Worm (Caenorhabditis elegans) whole organism, L4 larva: Measurements from ENCODE around the gene irld-63.

Experiments
- F10B5.3 ChIP-seq: sonication (generic microtip); optimal IDR thresholded peaks from 2 replicates; lab custom pipeline; 2016; ENCODE audit warnings: mild to moderate bottlenecking, missing genetic modification characterization, missing compliant biosample characterization
- F37D6.2 ChIP-seq: sonication (generic microtip); optimal IDR thresholded peaks from 2 replicates; lab custom pipeline; 2016; ENCODE audit warnings: mild to moderate bottlenecking, missing genetic modification characterization, missing compliant biosample characterization
- F49E8.2 ChIP-seq: sonication (generic microtip); optimal IDR thresholded peaks from 2 replicates; lab custom pipeline; 2016; ENCODE audit warnings: missing compliant biosample characterization, mild to moderate bottlenecking, missing genetic modification characterization, borderline replicate concordance
- T26A8.4 ChIP-seq: fragments of 200-800 bp; sonication (Bioruptor generic); IDR thresholded peaks from 2 replicates; pipeline ENCODE4 v1.3.6; 2022; ENCODE audit warnings: missing genetic modification characterization, missing compliant biosample characterization
- Y5F2A.4 ChIP-seq: fragments of 200-800 bp; sonication (Bioruptor generic); optimal IDR thresholded peaks from 2 replicates; lab custom pipeline; 2018; ENCODE audit warnings: mild to moderate bottlenecking, missing genetic modification characterization, missing compliant biosample characterization
- aha-1 ChIP-seq: fragments of 150-350 bp; peaks from one replicate; lab custom pipeline; 2014; ENCODE audit warnings: missing biosample characterization, missing genetic modification characterization
- ama-1 ChIP-seq: fragments of 150-350 bp; optimal IDR thresholded peaks from 2 replicates; lab custom pipeline; 2014; ENCODE audit warnings: inconsistent platforms, mixed read lengths
- arid-1 ChIP-seq: fragments of 200-800 bp; sonication (Bioruptor generic); conservative IDR thresholded peaks from 2 replicates; pipeline ENCODE4 v1.3.6; 2022; ENCODE audit warnings: missing genetic modification reagents, missing genetic modification characterization, missing compliant biosample characterization
- ceh-20 ChIP-seq: fragments of 200-800 bp; sonication (Bioruptor generic); IDR thresholded peaks from 2 replicates; pipeline ENCODE4 v1.3.6; 2022; ENCODE audit warnings: missing genetic modification reagents, missing genetic modification characterization, missing compliant biosample characterization
- daf-12 ChIP-seq: fragments of 150-350 bp; optimal IDR thresholded peaks from 2 replicates; lab custom pipeline; 2014; ENCODE audit warnings: missing biosample characterization, missing genetic modification reagents, missing genetic modification characterization
- daf-16 ChIP-seq, 3 experiments: sonication (generic microtip); optimal IDR thresholded peaks; 2 replicates each; lab custom pipeline; 2016 to 2017; ENCODE audit warnings: missing genetic modification characterization in 3 of 3, missing genetic modification reagents in 3 of 3, mild to moderate bottlenecking in 2 of 3, missing compliant biosample characterization in 2 of 3, missing biosample characterization in 1 of 3, moderate library complexity in 1 of 3
- dmd-6 ChIP-seq: fragments of 200-800 bp; sonication (Bioruptor generic); IDR thresholded peaks from 2 replicates; pipeline ENCODE4 v1.3.6; 2022; ENCODE audit warnings: missing genetic modification reagents, missing genetic modification characterization, missing compliant biosample characterization
- dpl-1 ChIP-seq: fragments of 150-350 bp; optimal IDR thresholded peaks from 2 replicates; lab custom pipeline; 2014; ENCODE audit warnings: missing biosample characterization, missing genetic modification reagents, missing genetic modification characterization
- duxl-1 ChIP-seq: sonication (generic microtip); optimal IDR thresholded peaks from 2 replicates; lab custom pipeline; 2016; ENCODE audit warnings: mild to moderate bottlenecking, missing genetic modification characterization, moderate library complexity, missing compliant biosample characterization; ENCODE audit not compliant: poor library complexity
- dve-1 ChIP-seq: sonication (generic microtip); optimal IDR thresholded peaks from 2 replicates; lab custom pipeline; 2017; ENCODE audit warnings: antibody characterized with exemption, mild to moderate bottlenecking, missing genetic modification characterization, missing compliant biosample characterization; ENCODE audit not compliant: insufficient read depth
- egl-43 ChIP-seq: fragments of 200-800 bp; sonication (Bioruptor generic); IDR thresholded peaks from 2 replicates; pipeline ENCODE4 v1.3.6; 2022; ENCODE audit warnings: missing genetic modification reagents, missing genetic modification characterization, missing compliant biosample characterization
- hlh-11 ChIP-seq: fragments of 200-800 bp; sonication (Bioruptor generic); optimal IDR thresholded peaks from 2 replicates; lab custom pipeline; 2018; ENCODE audit warnings: mild to moderate bottlenecking, missing genetic modification characterization, missing compliant biosample characterization
- hlh-30 ChIP-seq: sonication (generic microtip); optimal IDR thresholded peaks from 2 replicates; lab custom pipeline; 2017; ENCODE audit warnings: antibody characterized with exemption, mild to moderate bottlenecking, missing genetic modification characterization, missing compliant biosample characterization; ENCODE audit not compliant: insufficient read depth
- hmg-1.1 ChIP-seq: fragments of 200-800 bp; sonication (Bioruptor generic); IDR thresholded peaks from 2 replicates; pipeline ENCODE4 v1.3.6; 2022; ENCODE audit warnings: missing genetic modification reagents, missing genetic modification characterization, missing compliant biosample characterization
- lin-1 ChIP-seq: fragments of 200-800 bp; sonication (Bioruptor generic); IDR thresholded peaks from 2 replicates; pipeline ENCODE4 v1.3.6; 2022; ENCODE audit warnings: missing genetic modification reagents, missing genetic modification characterization, missing compliant biosample characterization
- lin-13 ChIP-seq: fragments of 150-350 bp; optimal IDR thresholded peaks from 2 replicates; lab custom pipeline; 2014; ENCODE audit warnings: missing biosample characterization, missing genetic modification reagents, missing genetic modification characterization
- lin-29 ChIP-seq: fragments of 200-800 bp; sonication (Bioruptor generic); IDR thresholded peaks from 2 replicates; pipeline ENCODE4 v1.3.6; 2022; ENCODE audit warnings: missing genetic modification reagents, missing genetic modification characterization, missing compliant biosample characterization
- lin-38 ChIP-seq: fragments of 200-800 bp; sonication (Bioruptor generic); IDR thresholded peaks from 2 replicates; pipeline ENCODE4 v1.3.6; 2022; ENCODE audit warnings: missing genetic modification reagents, missing genetic modification characterization, missing compliant biosample characterization
- lir-3 ChIP-seq: sonication (generic microtip); optimal IDR thresholded peaks from 2 replicates; lab custom pipeline; 2016; ENCODE audit warnings: mild to moderate bottlenecking, missing genetic modification characterization, missing compliant biosample characterization
- lsy-2 ChIP-seq, 2 experiments: fragments of 150-350 bp in 1 of 2; sonication (generic microtip) in 1 of 2; optimal IDR thresholded peaks; 2 replicates each; lab custom pipeline; 2014 to 2017; ENCODE audit warnings: missing biosample characterization in 2 of 2, missing genetic modification characterization in 2 of 2
- madf-9 ChIP-seq: fragments of 200-800 bp; sonication (Bioruptor generic); conservative IDR thresholded peaks from 2 replicates; pipeline ENCODE4 v1.3.6; 2022; ENCODE audit warnings: missing genetic modification reagents, missing genetic modification characterization, missing compliant biosample characterization
- mdl-1 ChIP-seq, 2 experiments: fragments of 150-350 bp in 1 of 2; sonication (generic microtip) in 1 of 2; optimal IDR thresholded peaks; 2 replicates each; lab custom pipeline; 2014 to 2017; ENCODE audit warnings: missing biosample characterization in 2 of 2, missing genetic modification characterization in 2 of 2
- mdt-29 ChIP-seq: fragments of 200-800 bp; sonication (Bioruptor generic); IDR thresholded peaks from 2 replicates; pipeline ENCODE4 v1.3.6; 2022; ENCODE audit warnings: missing genetic modification reagents, missing genetic modification characterization, missing compliant biosample characterization
- mep-1 ChIP-seq: fragments of 150-350 bp; sonication (generic microtip); optimal IDR thresholded peaks from 3 replicates; lab custom pipeline; 2014; ENCODE audit warnings: missing biosample characterization, missing genetic modification characterization
- mes-2 ChIP-seq: sonication (generic microtip); optimal IDR thresholded peaks from 2 replicates; lab custom pipeline; 2016; ENCODE audit warnings: missing genotype, mild to moderate bottlenecking, missing genetic modification characterization, missing compliant biosample characterization; ENCODE audit not compliant: poor library complexity, severe bottlenecking
- nhr-102 ChIP-seq: sonication (generic microtip); optimal IDR thresholded peaks from 2 replicates; lab custom pipeline; 2016; ENCODE audit warnings: mild to moderate bottlenecking, missing genetic modification characterization, moderate library complexity, missing compliant biosample characterization
- nhr-28 ChIP-seq: fragments of 150-350 bp; optimal IDR thresholded peaks from 2 replicates; lab custom pipeline; 2014; ENCODE audit warnings: missing biosample characterization, missing genetic modification characterization
- nhr-48 ChIP-seq: sonication (generic microtip); optimal IDR thresholded peaks from 2 replicates; lab custom pipeline; 2016; ENCODE audit warnings: mild to moderate bottlenecking, missing genetic modification characterization, missing compliant biosample characterization
- pha-4 ChIP-seq, 2 experiments: fragments of 150-350 bp in 1 of 2; fragments of 200-800 bp in 1 of 2; sonication (Bioruptor generic) in 1 of 2; IDR thresholded peaks in 1 of 2; optimal IDR thresholded peaks in 1 of 2; 2 replicates each; pipeline versions ENCODE4 v1.3.6 to Lab custom; 2014 to 2022; ENCODE audit warnings: missing genetic modification characterization in 2 of 2, missing genetic modification reagents in 2 of 2, missing biosample characterization in 1 of 2, missing compliant biosample characterization in 1 of 2
- php-3 ChIP-seq: fragments of 200-800 bp; sonication (Bioruptor generic); IDR thresholded peaks from 2 replicates; pipeline ENCODE4 v1.3.6; 2022; ENCODE audit warnings: missing genetic modification reagents, missing genetic modification characterization, missing compliant biosample characterization
- pqm-1 ChIP-seq: sonication (generic microtip); optimal IDR thresholded peaks from 2 replicates; lab custom pipeline; 2017; ENCODE audit warnings: missing biosample characterization, missing genetic modification characterization
- saeg-2 ChIP-seq: fragments of 200-800 bp; sonication (Bioruptor generic); IDR thresholded peaks from 2 replicates; pipeline ENCODE4 v1.3.6; 2022; ENCODE audit warnings: missing genetic modification reagents, missing genetic modification characterization, missing compliant biosample characterization
- sdz-12 ChIP-seq: fragments of 200-800 bp; sonication (Bioruptor generic); optimal IDR thresholded peaks from 2 replicates; lab custom pipeline; 2018; ENCODE audit warnings: mild to moderate bottlenecking, missing genetic modification characterization, missing compliant biosample characterization
- set-16 ChIP-seq: fragments of 200-800 bp; sonication (Bioruptor generic); IDR thresholded peaks from 2 replicates; pipeline ENCODE4 v1.3.6; 2022; ENCODE audit warnings: missing genetic modification reagents, missing genetic modification characterization, missing compliant biosample characterization
- skn-1 ChIP-seq: fragments of 150-350 bp; optimal IDR thresholded peaks from 2 replicates; lab custom pipeline; 2014; ENCODE audit warnings: missing biosample characterization, missing genetic modification characterization
- snpc-1.2 ChIP-seq: fragments of 200-800 bp; sonication (Bioruptor generic); IDR thresholded peaks from 2 replicates; pipeline ENCODE4 v1.3.6; 2022; ENCODE audit warnings: missing genetic modification reagents, missing genetic modification characterization, missing compliant biosample characterization
- spr-1 ChIP-seq: sonication (generic microtip); optimal IDR thresholded peaks from 2 replicates; lab custom pipeline; 2016; ENCODE audit warnings: mild to moderate bottlenecking, missing genetic modification characterization, missing compliant biosample characterization
- spr-3 ChIP-seq: fragments of 200-800 bp; sonication (Bioruptor generic); optimal IDR thresholded peaks from 2 replicates; lab custom pipeline; 2018; ENCODE audit warnings: mild to moderate bottlenecking, missing genetic modification characterization, missing compliant biosample characterization
- tra-1 ChIP-seq: fragments of 200-800 bp; sonication (Bioruptor generic); IDR thresholded peaks from 2 replicates; pipeline ENCODE4 v1.3.6; 2022; ENCODE audit warnings: missing genetic modification reagents, missing genetic modification characterization, missing compliant biosample characterization
- ztf-11 ChIP-seq: fragments of 150-350 bp; optimal IDR thresholded peaks from 2 replicates; lab custom pipeline; 2014; ENCODE audit warnings: missing biosample characterization, missing genetic modification characterization

irld-63 gene

DNA sequence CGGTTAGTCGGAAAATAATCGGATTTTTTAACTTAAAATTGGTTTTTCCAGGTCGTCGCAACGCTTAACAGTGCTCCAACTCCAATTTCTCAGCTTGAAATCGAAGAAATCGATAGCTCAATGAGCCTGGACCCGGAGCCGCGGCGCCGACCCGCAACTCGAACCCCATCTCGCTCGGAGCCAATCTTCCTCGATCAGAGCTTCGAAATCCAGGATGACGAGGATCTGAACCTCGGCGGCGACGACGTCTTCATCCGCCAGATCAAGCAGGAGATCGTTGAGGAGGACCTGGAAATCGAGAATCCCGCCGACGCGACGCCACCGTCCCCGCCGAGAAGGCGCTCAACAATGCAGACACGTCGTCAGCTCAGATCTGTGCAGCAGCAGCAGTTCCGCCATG is 10.3 kb upstream of the irld-63 start:
- TF ChIP-seq aha-1 (tag; lab: Kevin White, UChicago) = peak; percentile 7
- TF ChIP-seq set-16 (GFP tag; lab: Robert Waterston, UW) = peak; percentile 94
- TF ChIP-seq snpc-1.2 = no peak
- TF ChIP-seq mes-2 (tag; lab: Kevin White, UChicago) = no peak
- TF ChIP-seq nhr-48 (tag; lab: Kevin White, UChicago) = no peak

DNA sequence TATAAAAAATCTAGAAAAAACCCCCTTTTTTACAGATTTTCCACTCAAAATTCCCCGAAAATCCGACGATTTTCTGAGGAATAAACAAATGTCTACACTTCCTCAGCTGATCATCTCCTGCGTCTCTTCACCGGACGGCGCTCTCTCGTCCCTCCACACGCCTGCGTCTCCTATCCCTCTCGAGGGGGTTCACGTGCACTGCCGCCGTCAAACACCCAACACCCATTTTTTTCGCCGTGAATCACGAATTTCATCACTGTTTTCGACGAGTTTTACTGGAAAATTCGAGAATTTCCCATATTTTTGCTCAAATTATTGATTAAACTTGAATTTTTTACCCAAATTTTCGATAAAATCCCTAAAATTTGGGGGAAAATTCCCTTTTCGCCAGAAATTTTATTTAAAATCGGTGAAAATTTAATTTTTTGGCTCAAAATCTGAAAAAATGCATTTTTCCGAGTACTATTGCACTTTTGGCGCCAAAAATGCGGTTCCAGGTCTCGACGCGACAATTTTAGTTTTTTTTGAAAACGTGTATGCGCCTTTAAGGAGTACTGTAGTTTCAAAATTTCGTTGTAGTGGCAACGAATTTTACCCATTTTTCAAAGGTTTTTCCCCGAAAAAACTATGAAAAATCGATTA is 9.6 kb upstream of the irld-63 start:
- TF ChIP-seq mes-2 (tag; lab: Kevin White, UChicago) (peak; percentile 69), nhr-28 (tag; lab: Kevin White, UChicago) (peak; percentile 14), ama-1 (peak; percentile 45), dve-1 (tag; lab: Kevin White, UChicago) (peak; percentile 59), F10B5.3 (tag; lab: Kevin White, UChicago) (peak; percentile 18), nhr-48 (tag; lab: Kevin White, UChicago) (peak; percentile 60), spr-3 (GFP tag; lab: Kevin White, UChicago) (no peak), daf-12 (no peak), mep-1 (peak; percentile 49), sdz-12 (no peak), spr-1 (peak; percentile 8), lin-38 (GFP tag; lab: Robert Waterston, UW) (peak; percentile 70), daf-16 (GFP tag; optimal IDR thresholded peaks at IDR 0.05; lab: Kevin White, UChicago) (peak; percentile 4 to 40), daf-16 (tag; optimal IDR thresholded peaks at IDR 0.05; lab: Kevin White, UChicago) (peak; percentile 58), F49E8.2 (tag; lab: Kevin White, UChicago) (peak; percentile 18), pqm-1 (tag; lab: Kevin White, UChicago) (no peak), hlh-11 (tag; lab: Kevin White, UChicago) (peak; percentile 95), T26A8.4 (GFP tag; lab: Robert Waterston, UW) (0 out of 2 replicates have a peak, but pooled peaks have one; percentile 11), saeg-2 (no peak), egl-43 (GFP tag; lab: Robert Waterston, UW) (peak; percentile 56; the same call in 1 of the 2 replicates), pha-4 (GFP tag; IDR thresholded peaks at IDR 0.05; lab: Robert Waterston, UW) (peak; percentile 64; the same call in 1 of the 2 replicates), pha-4 (tag; optimal IDR thresholded peaks at IDR 0.05; lab: Kevin White, UChicago) (no peak), duxl-1 (peak; percentile 43), hlh-30 (peak; percentile 97), F37D6.2 (tag; lab: Kevin White, UChicago) (no peak), lin-13 (peak; percentile 30), ztf-11 (tag; lab: Kevin White, UChicago) (no peak), nhr-102 (no peak), skn-1 (no peak), lin-1 (GFP tag; lab: Robert Waterston, UW) (peak; percentile 50; the same call in 1 of the 2 replicates), lir-3 (tag; lab: Kevin White, UChicago) (no peak), lsy-2 (tag; optimal IDR thresholded peaks at IDR 0.05; lab: Kevin White, UChicago) (peak in 1 of 2 experiments; percentile 55), Y5F2A.4 (GFP tag; lab: Kevin White, UChicago) (peak; percentile 37), dmd-6 (peak; percentile 49), mdl-1 (tag; optimal IDR thresholded peaks at IDR 0.05; lab: Kevin White, UChicago) (peak; percentile 76 to 91), arid-1 (GFP tag; lab: Robert Waterston, UW) (peak; percentile 67; the same call in 1 of the 2 replicates), set-16 (GFP tag; lab: Robert Waterston, UW) (no peak), aha-1 (tag; lab: Kevin White, UChicago) (peak; percentile 26), php-3 (GFP tag; lab: Robert Waterston, UW) (peak; percentile 53), mdt-29 (peak; percentile 83), tra-1 (peak; percentile 41; the same call in 1 of the 2 replicates), madf-9 (GFP tag; lab: Robert Waterston, UW) (no peak), hmg-1.1 (GFP tag; lab: Robert Waterston, UW) (peak; percentile 79), dpl-1 (GFP tag; lab: Kevin White, UChicago) (peak; percentile 16), ceh-20 (no peak), lin-29 (GFP tag; lab: Robert Waterston, UW) (no peak)
